Worm (Caenorhabditis elegans): Measurements from ENCODE around the gene Y17G9B.11.
A peak's percentile ranks its signal among the peaks of the same experiment; 100 is the strongest.

Gene Y17G9B.11

DNA sequence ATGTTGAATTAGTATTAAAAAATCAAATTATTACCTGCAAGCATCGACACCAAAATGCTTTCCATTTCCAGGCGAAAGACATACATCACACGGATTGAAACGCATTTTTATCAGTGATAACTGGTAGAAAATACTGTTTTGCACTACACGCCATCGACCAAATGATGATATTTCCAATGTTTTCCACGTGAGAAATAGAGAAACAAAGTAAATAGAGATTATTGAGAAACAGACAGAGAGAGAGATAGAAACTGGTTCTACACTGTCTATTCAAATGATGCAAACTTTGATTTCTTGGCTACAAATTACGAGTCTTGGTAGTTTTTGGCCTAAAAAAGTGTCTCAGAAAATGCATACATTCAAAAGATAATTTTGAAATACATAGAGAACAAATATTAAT lies 31.9 kb downstream of the Y17G9B.11 start, which contains the start of gene nhr-104:
Gene nhr-104, minus strand, starts transcription at position 361 of the 400 bp plus-strand sequence.
- TF ChIP-seq C34F6.9 (tag; optimal IDR thresholded peaks at IDR 0.05) (peak; percentile 47), aly-2 (tag; optimal IDR thresholded peaks at IDR 0.05) (no peak), mdl-1 (tag; optimal IDR thresholded peaks at IDR 0.05) (peak in 1 of 2 experiments; percentile 36), ceh-82 (tag; optimal IDR thresholded peaks at IDR 0.05) (no peak), nhr-10 (tag; optimal IDR thresholded peaks at IDR 0.05) (no peak), lin-11 (tag; optimal IDR thresholded peaks at IDR 0.05) (no peak), lin-13 (GFP tag; optimal IDR thresholded peaks at IDR 0.05) (no peak), nhr-11 (tag; optimal IDR thresholded peaks at IDR 0.05) (no peak), ztf-4 (tag; optimal IDR thresholded peaks at IDR 0.05) (no peak), nhr-129 (tag; optimal IDR thresholded peaks at IDR 0.05) (peak; percentile 86), nhr-6 (tag; optimal IDR thresholded peaks at IDR 0.05) (no peak), nhr-21 (tag; optimal IDR thresholded peaks at IDR 0.05) (peak; percentile 38), unc-62 (GFP tag; optimal IDR thresholded peaks at IDR 0.05) (no peak), nhr-25 (tag; optimal IDR thresholded peaks at IDR 0.05) (peak; percentile 60), sem-4 (tag; optimal IDR thresholded peaks at IDR 0.05) (no peak), mab-5 (tag; optimal IDR thresholded peaks at IDR 0.05) (no peak), ama-1 (optimal IDR thresholded peaks at IDR 0.05) (no peak), elt-1 (tag; optimal IDR thresholded peaks at IDR 0.05) (no peak), lsy-2 (tag; optimal IDR thresholded peaks at IDR 0.05) (peak in 1 of 2 experiments; percentile 56), lin-39 (tag; optimal IDR thresholded peaks at IDR 0.05) (no peak), nhr-12 (tag; optimal IDR thresholded peaks at IDR 0.05) (no peak), Y55F3AM.14 (GFP tag; optimal IDR thresholded peaks at IDR 0.05) (no peak), nhr-77 (tag; optimal IDR thresholded peaks at IDR 0.05) (no peak), peb-1 (tag; optimal IDR thresholded peaks at IDR 0.05) (no peak), gmeb-1 (tag; optimal IDR thresholded peaks at IDR 0.05) (peak; percentile 54), unc-55 (GFP tag; optimal IDR thresholded peaks at IDR 0.05) (no peak), nhr-237 (tag; optimal IDR thresholded peaks at IDR 0.05) (no peak), zag-1 (tag; optimal IDR thresholded peaks at IDR 0.05) (no peak), crh-2 (tag; optimal IDR thresholded peaks at IDR 0.05) (peak; percentile 68), ZK546.5 (tag; optimal IDR thresholded peaks at IDR 0.05) (no peak), snpc-4 (tag; optimal IDR thresholded peaks at IDR 0.05) (no peak), R02D3.7 (tag; optimal IDR thresholded peaks at IDR 0.05) (no peak), ceh-16 (tag; optimal IDR thresholded peaks at IDR 0.05) (no peak), skn-1 (tag; optimal IDR thresholded peaks at IDR 0.05) (peak; percentile 78), ztf-1 (GFP tag; conservative IDR thresholded peaks at IDR 0.05) (no peak), blmp-1 (tag; optimal IDR thresholded peaks at IDR 0.05; ENCODE audit: insufficient read depth) (peak; percentile 5), nhr-23 (tag; optimal IDR thresholded peaks at IDR 0.05) (no peak), F13H6.1 (tag; optimal IDR thresholded peaks at IDR 0.05) (peak; percentile 27), unc-39 (tag; optimal IDR thresholded peaks at IDR 0.05) (no peak), dmd-4 (tag; optimal IDR thresholded peaks at IDR 0.05) (no peak), mbf-1 (tag; optimal IDR thresholded peaks at IDR 0.05) (no peak), egl-27 (tag; optimal IDR thresholded peaks at IDR 0.05) (no peak), alr-1 (tag; optimal IDR thresholded peaks at IDR 0.05) (no peak), sma-3 (GFP tag; optimal IDR thresholded peaks at IDR 0.05) (peak; percentile 59), ztf-11 (tag; optimal IDR thresholded peaks at IDR 0.05) (no peak), sma-9 (GFP tag; optimal IDR thresholded peaks at IDR 0.05) (peak; percentile 74), sma-9 (tag; optimal IDR thresholded peaks at IDR 0.05) (no peak), fos-1 (tag; optimal IDR thresholded peaks at IDR 0.05) (peak; percentile 65), elt-3 (tag; optimal IDR thresholded peaks at IDR 0.05) (no peak)
